Worm (Caenorhabditis elegans): ENCODE data around the gene F57C2.5.

DNA sequence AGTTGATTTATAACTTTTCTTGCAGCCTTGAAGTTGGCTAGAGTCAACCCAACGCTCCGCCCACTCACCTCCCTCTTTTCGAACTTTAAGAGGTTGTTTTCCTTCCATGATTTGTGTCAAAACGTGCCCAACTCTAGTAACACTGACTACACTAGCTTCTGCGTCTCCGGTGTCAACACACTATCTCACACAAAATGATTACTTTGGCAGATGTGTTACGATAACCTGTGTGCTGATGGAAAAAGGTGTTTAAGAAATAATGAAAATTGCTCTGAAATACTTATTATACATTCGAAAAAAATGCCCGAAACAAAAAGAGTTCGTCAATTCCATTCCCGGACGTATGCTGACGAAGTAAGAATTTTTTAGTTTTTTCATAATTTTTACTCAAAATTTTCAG lies 25.0 kb downstream of the F57C2.5 start, which contains the start of gene K10H10.6:
- TF ChIP-seq tbx-11 (GFP tag; IDR thresholded peaks at IDR 0.05) (no peak), flt-1 (GFP tag; IDR thresholded peaks at IDR 0.05) (no peak), ceh-13 (GFP tag; optimal IDR thresholded peaks at IDR 0.05) (no peak), pes-1 (GFP tag; IDR thresholded peaks at IDR 0.05) (no peak), B0310.2 (tag; optimal IDR thresholded peaks at IDR 0.05) (no peak), ama-1 (optimal IDR thresholded peaks at IDR 0.05) (no peak), hmbx-1 (tag; optimal IDR thresholded peaks at IDR 0.05) (no peak), hnd-1 (tag; optimal IDR thresholded peaks at IDR 0.05) (no peak), hmg-4 (GFP tag; optimal IDR thresholded peaks at IDR 0.05) (no peak), tbx-37 (GFP tag; conservative IDR thresholded peaks at IDR 0.05) (no peak), ets-7 (tag; optimal IDR thresholded peaks at IDR 0.05) (no peak), ceh-36 (tag; optimal IDR thresholded peaks at IDR 0.05) (no peak), scrt-1 (GFP tag; IDR thresholded peaks at IDR 0.05) (no peak)
